Fruit fly (Drosophila melanogaster): ENCODE measurements around the gene gzl.

gzl gene

dm6 chr3R:6410412-6411225, 27.9 kb downstream of the gzl start (continued):
- TF ChIP-seq CG14965 (GFP tag; optimal IDR thresholded peaks at IDR 0.05; ENCODE audit: borderline replicate concordance) (no peak), CG32767 (GFP tag; IDR thresholded peaks at IDR 0.05) (no peak), CG17361 (GFP tag; IDR thresholded peaks at IDR 0.05) (peak; percentile 98), nerfin-1 (tag; optimal IDR thresholded peaks at IDR 0.05) (peak; percentile 87), tna (GFP tag; IDR thresholded peaks at IDR 0.05; ENCODE audit: partially characterized antibody) (no peak), Oli (tag; optimal IDR thresholded peaks at IDR 0.05) (peak; percentile 95), salm (tag; optimal IDR thresholded peaks at IDR 0.05) (peak; percentile 73), CG15696 (tag; optimal IDR thresholded peaks at IDR 0.05) (peak; percentile 49), odd (GFP tag; optimal IDR thresholded peaks at IDR 0.05) (peak; percentile 81), pfk (GFP tag; optimal IDR thresholded peaks at IDR 0.05) (peak; percentile 24), D19B (GFP tag; optimal IDR thresholded peaks at IDR 0.05) (peak; percentile 80), gce (GFP tag; IDR thresholded peaks at IDR 0.05) (peak; percentile 43; the same call in 1 of the 3 replicates), CG32532 (GFP tag; IDR thresholded peaks at IDR 0.05) (peak; percentile 72), gro (GFP tag; optimal IDR thresholded peaks at IDR 0.05) (peak; percentile 54), Ravus (GFP tag; IDR thresholded peaks at IDR 0.05) (no peak; the same call in 1 of the 2 replicates), Asciz (GFP tag; optimal IDR thresholded peaks at IDR 0.05) (peak; percentile 83), lov (optimal IDR thresholded peaks at IDR 0.05) (no peak), lov (GFP tag; IDR thresholded peaks at IDR 0.05) (0 out of 3 replicates have a peak, but pooled peaks have one; percentile 13), CG7928 (GFP tag; optimal IDR thresholded peaks at IDR 0.05) (peak; percentile 68), tll (GFP tag; optimal IDR thresholded peaks at IDR 0.05) (peak in 1 of 2 experiments; percentile 10), da (GFP tag; optimal IDR thresholded peaks at IDR 0.05) (no peak), NK7.1 (GFP tag; optimal IDR thresholded peaks at IDR 0.05) (peak; percentile 73), HmgZ (tag; optimal IDR thresholded peaks at IDR 0.05) (peak; percentile 85), CG30403 (GFP tag; optimal IDR thresholded peaks at IDR 0.05) (peak; percentile 95), Dp (GFP tag; optimal IDR thresholded peaks at IDR 0.05) (no peak), fd64A (GFP tag; optimal IDR thresholded peaks at IDR 0.05) (peak; percentile 62), prd (optimal IDR thresholded peaks at IDR 0.05) (no peak), prd (GFP tag; IDR thresholded peaks at IDR 0.05) (peak; percentile 81), CG12659 (GFP tag; optimal IDR thresholded peaks at IDR 0.05) (peak; percentile 94), ind (GFP tag; optimal IDR thresholded peaks at IDR 0.05) (peak; percentile 86), fd96Cb (tag; optimal IDR thresholded peaks at IDR 0.05) (peak; percentile 89), CG17385 (GFP tag; optimal IDR thresholded peaks at IDR 0.05) (peak; percentile 87), lilli (GFP tag; optimal IDR thresholded peaks at IDR 0.05) (peak; percentile 90), CG15269 (tag; optimal IDR thresholded peaks at IDR 0.05) (peak; percentile 89), CG8388 (GFP tag; optimal IDR thresholded peaks at IDR 0.05) (peak; percentile 85), Neu2 (GFP tag; optimal IDR thresholded peaks at IDR 0.05; ENCODE audit: borderline replicate concordance) (peak; percentile 20), cas (GFP tag; IDR thresholded peaks at IDR 0.05) (no peak), Hr39 (optimal IDR thresholded peaks at IDR 0.05) (no peak), CG9215 (GFP tag; IDR thresholded peaks at IDR 0.05) (peak; percentile 78), trem (tag; optimal IDR thresholded peaks at IDR 0.05) (peak; percentile 72), crp (GFP tag; optimal IDR thresholded peaks at IDR 0.05) (peak in 1 of 2 experiments; percentile 56), C15 (GFP tag; IDR thresholded peaks at IDR 0.05) (no peak), PHDP (tag; optimal IDR thresholded peaks at IDR 0.05) (peak; percentile 88), onecut (GFP tag; IDR thresholded peaks at IDR 0.05) (peak; percentile 52), otp (GFP tag; IDR thresholded peaks at IDR 0.05) (0 out of 3 replicates have a peak, but pooled peaks have one; percentile 4), sob (GFP tag; IDR thresholded peaks at IDR 0.05) (peak; percentile 69; the same call in 1 of the 2 replicates), Gug (GFP tag; IDR thresholded peaks at IDR 0.05) (no peak; the same call in 2 of the 4 replicates), CG6654 (GFP tag; optimal IDR thresholded peaks at IDR 0.05) (peak; percentile 68)
